Fruit fly (Drosophila melanogaster): ENCODE data around the gene CG1077.

DNA sequence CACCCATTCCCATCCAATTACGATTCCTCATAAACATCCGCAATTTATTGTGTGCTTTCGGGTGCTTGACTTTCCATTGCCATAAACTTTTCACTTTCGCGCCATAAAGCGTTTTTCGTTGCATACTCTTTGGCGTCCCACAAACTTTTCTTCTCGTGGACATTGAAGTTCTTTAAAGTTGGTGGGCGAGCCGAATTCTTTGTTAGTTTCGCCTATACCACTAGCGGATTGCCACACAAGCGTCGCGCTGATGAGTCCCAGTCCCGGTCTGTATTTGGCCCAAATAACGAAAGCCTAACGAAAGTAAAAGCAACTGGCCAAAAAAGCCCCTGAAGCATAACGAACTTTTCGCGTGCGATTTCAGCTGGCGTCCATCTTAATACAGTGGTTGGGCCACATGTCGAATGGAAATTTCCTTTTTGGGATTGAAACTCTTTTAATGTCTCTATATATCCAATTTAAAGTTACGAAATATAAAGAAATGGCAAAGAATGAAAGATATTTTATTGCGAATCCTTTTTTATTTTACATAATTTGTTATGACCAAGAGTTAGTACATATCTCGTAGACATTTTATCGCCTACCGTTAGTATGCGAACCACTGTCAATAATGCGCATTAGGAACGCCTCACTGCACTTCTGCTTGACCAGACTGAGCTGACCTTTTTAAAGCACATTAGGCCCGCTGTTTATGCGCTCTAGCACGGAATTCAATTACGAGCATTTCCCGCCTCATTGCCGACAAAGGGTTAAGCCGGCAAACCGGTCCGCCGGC, 43.2 kb downstream of the CG1077 start:
- TF ChIP-seq CG8478 (optimal IDR thresholded peaks at IDR 0.05) (no peak), CTCF (optimal IDR thresholded peaks at IDR 0.05) (no peak)
